Fruit fly (Drosophila melanogaster): ENCODE measurements around the gene CG32263.

The CG32263 gene

DNA sequence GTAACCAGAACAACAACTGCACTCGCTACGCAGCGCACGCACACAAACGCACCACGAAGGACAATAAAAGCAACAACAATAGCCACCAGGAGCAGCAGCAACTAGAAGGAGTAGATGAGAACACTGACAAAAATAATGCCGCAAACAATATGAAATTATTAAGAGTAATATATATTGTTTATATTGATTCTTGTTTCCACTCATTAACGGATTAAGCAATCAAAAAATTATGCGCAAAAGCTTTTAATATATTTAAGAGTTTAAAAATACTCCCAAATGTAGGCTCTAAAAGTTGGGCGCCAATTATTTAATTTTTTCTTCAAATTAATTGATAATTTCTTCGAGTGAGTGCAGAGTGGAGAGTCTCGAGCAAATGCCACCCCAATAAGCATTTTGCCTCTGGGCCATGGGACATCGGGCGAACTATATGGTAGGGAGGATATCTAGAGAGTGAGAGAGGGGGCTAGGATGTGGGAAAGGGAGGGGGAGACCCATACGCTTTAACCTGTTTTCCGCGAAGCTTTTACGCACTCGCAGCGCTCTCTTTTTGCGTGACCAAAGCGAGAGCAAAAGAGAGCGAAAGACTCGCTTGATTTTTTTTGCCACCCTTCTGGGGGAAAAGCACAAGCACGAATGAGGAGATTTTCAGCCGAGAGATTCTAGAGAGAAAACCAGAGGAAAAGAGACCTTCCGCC, 14.0 kb upstream of the CG32263 start, which contains the start of gene Rdh:
Gene Rdh, plus strand, starts transcription at position 660 of the 695 bp plus-strand sequence.
- peak; percentile 63 for TF ChIP-seq noc (tag; optimal IDR thresholded peaks at IDR 0.05)

- no peak for TF ChIP-seq noc (tag; optimal IDR thresholded peaks at IDR 0.05)
Measured at dm6 chr3L:3818566-3819325, 7.8 kb upstream of the CG32263 start, which contains the start of gene enc. Gene enc, plus strand, starts transcription at chr3L:3818679.

- TF ChIP-seq noc (tag; optimal IDR thresholded peaks at IDR 0.05), result peak; percentile 53
Measured at dm6 chr3L:3816772-3817483, 6.0 kb upstream of the CG32263 start.

DNA sequence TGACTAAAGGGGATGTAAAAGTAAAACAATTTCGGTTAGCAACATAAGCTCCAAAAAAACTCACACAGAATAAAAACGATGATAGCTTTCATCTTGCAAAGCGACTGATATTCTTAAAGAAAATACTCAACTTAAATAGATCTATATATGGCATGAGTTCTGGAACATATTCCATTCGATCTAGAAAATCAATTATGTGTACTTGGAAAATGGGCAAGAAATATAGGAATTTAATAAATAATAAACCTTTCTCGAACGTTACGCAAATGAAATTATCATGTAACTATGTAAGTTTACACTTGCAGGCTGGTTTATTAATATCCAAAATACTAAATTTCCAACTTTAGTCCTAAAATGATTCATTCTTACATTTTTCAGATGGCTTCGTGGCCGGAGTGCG, 5.3 kb upstream of the CG32263 start, which contains the start of gene Acp63F:
Gene Acp63F, minus strand, starts transcription at position 101 of the 400 bp plus-strand sequence.
- TF ChIP-seq noc (tag; optimal IDR thresholded peaks at IDR 0.05), result no peak

dm6 chr3L:3814010-3814833, 3.3 kb upstream of the CG32263 start, which contains the start of gene Scsalpha1:
Gene Scsalpha1, plus strand, starts transcription at chr3L:3814211.
- TF ChIP-seq noc (tag; optimal IDR thresholded peaks at IDR 0.05), result peak; percentile 43

DNA sequence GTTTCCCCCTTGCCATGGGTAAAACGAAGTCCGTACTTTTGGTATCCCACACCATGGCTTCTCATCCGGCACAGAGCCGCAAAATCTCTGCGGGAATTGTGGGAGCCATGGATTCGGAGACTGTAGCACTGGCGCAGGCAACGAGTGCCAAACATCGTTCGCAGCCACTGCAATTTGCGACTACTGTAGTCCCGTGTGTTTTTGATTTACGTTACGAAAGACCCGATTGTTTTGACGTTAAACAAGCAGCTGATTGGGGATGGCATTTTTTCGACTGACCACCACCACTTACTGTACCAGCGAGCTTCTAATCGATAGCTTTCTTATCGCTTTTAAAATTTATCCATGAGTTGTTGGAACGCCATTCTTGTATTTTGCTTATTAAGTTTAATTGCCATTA, 971 bp downstream of the CG32263 start, which contains the start of gene CG32262:
Gene CG32262, minus strand, starts transcription at position 254 of the 400 bp plus-strand sequence.
- TF ChIP-seq noc (tag; optimal IDR thresholded peaks at IDR 0.05), result peak; percentile 0

DNA sequence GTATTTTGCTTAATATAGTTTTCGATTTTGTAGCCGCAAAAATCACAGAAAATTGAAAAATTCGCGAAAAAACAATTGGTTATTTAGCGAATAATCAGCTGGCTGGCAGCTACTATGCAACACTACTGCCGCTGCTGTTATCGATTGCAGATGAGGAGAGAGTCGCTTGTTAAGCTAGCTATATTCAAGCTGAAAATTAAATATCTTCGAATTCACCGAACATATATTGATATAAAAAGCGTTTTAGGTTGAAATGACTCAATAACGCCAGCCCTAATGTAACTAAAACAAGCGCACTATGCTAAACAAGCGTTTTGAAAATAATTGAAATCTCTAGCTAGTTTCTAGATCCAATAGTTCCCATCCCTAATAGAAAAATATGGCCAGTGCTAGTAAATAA, 4.6 kb downstream of the CG32263 start, which contains the start of the genes CG32264, ntc and IntS10:
Gene CG32264, minus strand, starts transcription at position 130 of the 400 bp plus-strand sequence.
Gene ntc, minus strand, starts transcription at position 130 of the 400 bp plus-strand sequence.
Gene IntS10, plus strand, starts transcription at position 381 of the 400 bp plus-strand sequence.
- peak; percentile 72 for TF ChIP-seq noc (tag; optimal IDR thresholded peaks at IDR 0.05)

DNA sequence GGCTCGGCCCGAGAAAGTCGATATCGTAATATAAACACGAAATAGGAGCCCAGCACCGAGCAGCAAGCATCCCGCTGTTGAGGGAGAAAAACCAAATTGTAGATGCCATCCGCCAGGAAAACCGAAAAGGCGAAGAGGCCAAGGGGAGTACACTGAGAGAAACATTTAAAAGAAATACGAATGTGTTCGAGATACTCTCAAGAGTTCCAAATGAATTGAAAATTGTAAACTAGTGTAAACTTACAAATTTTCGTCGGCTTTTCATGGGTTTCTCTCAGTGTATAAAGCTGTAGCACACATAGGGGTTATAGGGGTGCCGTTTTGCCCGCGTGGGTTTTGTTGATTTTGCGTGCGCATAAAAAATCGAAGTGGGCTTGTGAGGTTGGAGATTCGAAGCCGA, 8.2 kb downstream of the CG32263 start:
- no peak for TF ChIP-seq noc (tag; optimal IDR thresholded peaks at IDR 0.05)

DNA sequence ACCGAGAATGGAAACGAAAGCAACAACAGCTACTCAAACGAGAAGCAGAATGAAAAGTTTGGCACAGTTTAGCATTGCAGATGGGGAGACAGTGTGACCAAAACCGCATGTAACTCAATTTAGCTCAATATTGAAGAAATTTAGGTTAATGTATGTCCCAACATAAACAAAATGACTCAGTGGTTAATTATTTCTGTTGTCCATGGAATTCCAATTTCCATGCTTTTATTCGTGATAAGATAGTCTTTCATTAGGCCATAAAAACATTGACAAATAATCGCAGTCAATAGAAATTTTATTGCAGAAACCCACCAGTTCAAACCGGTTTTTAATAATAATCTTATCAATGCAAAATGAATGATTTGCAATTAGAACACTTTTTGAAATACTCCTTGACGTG, 9.1 kb downstream of the CG32263 start:
- TF ChIP-seq noc (tag; optimal IDR thresholded peaks at IDR 0.05), result no peak

DNA sequence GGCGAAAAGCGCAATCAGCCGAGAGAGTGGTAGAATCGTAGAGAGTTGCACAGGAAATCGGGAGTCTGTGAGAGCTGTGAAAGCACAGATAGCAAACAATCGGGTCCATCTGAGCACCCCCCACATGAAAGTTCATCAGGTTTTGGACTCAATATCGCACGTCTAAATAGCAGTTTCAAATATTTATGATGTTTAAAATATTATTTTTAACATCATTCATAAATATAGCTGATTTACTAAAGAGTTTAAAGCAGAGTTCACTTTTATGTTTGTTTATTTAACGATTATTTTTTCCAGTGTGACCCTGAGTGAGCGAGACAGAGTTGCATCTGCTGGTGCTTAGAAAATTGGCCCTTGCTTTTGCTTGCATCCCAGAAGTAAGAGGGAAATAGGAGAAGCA, 9.6 kb downstream of the CG32263 start:
- no peak for TF ChIP-seq noc (tag; optimal IDR thresholded peaks at IDR 0.05)

- no peak for TF ChIP-seq noc (tag; optimal IDR thresholded peaks at IDR 0.05)
Measured at dm6 chr3L:3799766-3800165, 11.1 kb downstream of the CG32263 start.

dm6 chr3L:3798488-3798887, 12.4 kb downstream of the CG32263 start:
- no peak for TF ChIP-seq noc (tag; optimal IDR thresholded peaks at IDR 0.05)

- no peak for TF ChIP-seq noc (tag; optimal IDR thresholded peaks at IDR 0.05)
Measured at dm6 chr3L:3797681-3798080, 13.2 kb downstream of the CG32263 start.

dm6 chr3L:3791043-3791682, 19.8 kb downstream of the CG32263 start:
- TF ChIP-seq noc (tag; optimal IDR thresholded peaks at IDR 0.05), result no peak

Measured in whole organism, larva.